Worm (Caenorhabditis elegans) whole organism, L2 larva: ENCODE measurements around the gene slcr-46.3.

ENCODE experiments used
- C34F6.9 ChIP-seq: fragments of 150-350 bp; optimal IDR thresholded peaks from 2 replicates; lab custom pipeline; 2014; ENCODE audit warnings: missing biosample characterization, missing genetic modification characterization
- R02D3.7 ChIP-seq: fragments of 150-350 bp; optimal IDR thresholded peaks from 2 replicates; lab custom pipeline; 2014; ENCODE audit warnings: missing biosample characterization, missing genetic modification characterization
- Y55F3AM.14 ChIP-seq: fragments of 200-800 bp; sonication (Bioruptor generic); optimal IDR thresholded peaks from 2 replicates; lab custom pipeline; 2018; ENCODE audit warnings: mild to moderate bottlenecking, missing genetic modification characterization, missing compliant biosample characterization
- ZK546.5 ChIP-seq: sonication (generic microtip); optimal IDR thresholded peaks from 2 replicates; lab custom pipeline; 2017; ENCODE audit warnings: missing biosample characterization, missing genetic modification characterization
- aly-2 ChIP-seq: fragments of 150-350 bp; optimal IDR thresholded peaks from 2 replicates; lab custom pipeline; 2014; ENCODE audit warnings: missing biosample characterization, missing genetic modification characterization
- ama-1 ChIP-seq: fragments of 150-350 bp; optimal IDR thresholded peaks from 2 replicates; lab custom pipeline; 2018; ENCODE audit warnings: inconsistent platforms
- blmp-1 ChIP-seq: sonication (generic microtip); optimal IDR thresholded peaks from 2 replicates; lab custom pipeline; 2017; ENCODE audit warnings: missing genetic modification characterization, mild to moderate bottlenecking, missing compliant biosample characterization, antibody characterized with exemption, moderate library complexity; ENCODE audit not compliant: insufficient read depth
- ceh-16 ChIP-seq: fragments of 150-350 bp; optimal IDR thresholded peaks from 2 replicates; lab custom pipeline; 2014; ENCODE audit warnings: missing biosample characterization, missing genetic modification characterization
- ceh-82 ChIP-seq: fragments of 150-350 bp; optimal IDR thresholded peaks from 2 replicates; lab custom pipeline; 2014; ENCODE audit warnings: missing biosample characterization, missing genetic modification characterization
- crh-2 ChIP-seq: sonication (generic microtip); optimal IDR thresholded peaks from 2 replicates; lab custom pipeline; 2017; ENCODE audit warnings: missing biosample characterization, missing genetic modification characterization
- elt-3 ChIP-seq: sonication (generic microtip); optimal IDR thresholded peaks from 2 replicates; lab custom pipeline; 2017; ENCODE audit warnings: missing biosample characterization, missing genetic modification characterization
- fos-1 ChIP-seq: fragments of 150-350 bp; optimal IDR thresholded peaks from 2 replicates; lab custom pipeline; 2014; ENCODE audit warnings: missing biosample characterization, missing genetic modification characterization
- gmeb-1 ChIP-seq: fragments of 150-350 bp; optimal IDR thresholded peaks from 2 replicates; lab custom pipeline; 2014; ENCODE audit warnings: missing biosample characterization, missing genetic modification characterization
- lin-13 ChIP-seq: fragments of 150-350 bp; optimal IDR thresholded peaks from 2 replicates; lab custom pipeline; 2014; ENCODE audit warnings: missing biosample characterization, missing genetic modification reagents, missing genetic modification characterization
- lin-39 ChIP-seq: fragments of 150-350 bp; optimal IDR thresholded peaks from 2 replicates; lab custom pipeline; 2014; ENCODE audit warnings: missing biosample characterization, missing genetic modification reagents, missing genetic modification characterization
- lsy-2 ChIP-seq, 2 experiments: fragments of 150-350 bp in 1 of 2; sonication (generic microtip) in 1 of 2; optimal IDR thresholded peaks; 2 replicates each; lab custom pipeline; 2014 to 2017; ENCODE audit warnings: missing biosample characterization in 2 of 2, missing genetic modification characterization in 2 of 2
- mab-5 ChIP-seq: fragments of 150-350 bp; optimal IDR thresholded peaks from 2 replicates; lab custom pipeline; 2014; ENCODE audit warnings: missing biosample characterization, missing genetic modification characterization
- mbf-1 ChIP-seq: sonication (generic microtip); optimal IDR thresholded peaks from 2 replicates; lab custom pipeline; 2017; ENCODE audit warnings: missing biosample characterization, missing genetic modification characterization
- mdl-1 ChIP-seq, 2 experiments: fragments of 150-350 bp in 1 of 2; sonication (generic microtip) in 1 of 2; optimal IDR thresholded peaks; 2 replicates each; lab custom pipeline; 2017; ENCODE audit warnings: missing biosample characterization in 2 of 2, missing genetic modification characterization in 2 of 2
- nhr-11 ChIP-seq: fragments of 150-350 bp; optimal IDR thresholded peaks from 2 replicates; lab custom pipeline; 2014; ENCODE audit warnings: missing biosample characterization, missing genetic modification characterization
- nhr-21 ChIP-seq: fragments of 150-350 bp; optimal IDR thresholded peaks from 2 replicates; lab custom pipeline; 2014; ENCODE audit warnings: missing biosample characterization, missing genetic modification characterization
- nhr-23 ChIP-seq: fragments of 150-350 bp; optimal IDR thresholded peaks from 2 replicates; lab custom pipeline; 2014; ENCODE audit warnings: missing biosample characterization, missing genetic modification reagents, missing genetic modification characterization
- nhr-237 ChIP-seq: fragments of 150-350 bp; optimal IDR thresholded peaks from 2 replicates; lab custom pipeline; 2014; ENCODE audit warnings: missing biosample characterization, missing genetic modification characterization
- nhr-6 ChIP-seq: fragments of 150-350 bp; optimal IDR thresholded peaks from 2 replicates; lab custom pipeline; 2014; ENCODE audit warnings: missing biosample characterization, missing genetic modification characterization
- peb-1 ChIP-seq: fragments of 150-350 bp; optimal IDR thresholded peaks from 2 replicates; lab custom pipeline; 2014; ENCODE audit warnings: missing biosample characterization, missing genetic modification characterization
- sem-4 ChIP-seq: fragments of 150-350 bp; optimal IDR thresholded peaks from 2 replicates; lab custom pipeline; 2014; ENCODE audit warnings: missing biosample characterization, missing genetic modification reagents, missing genetic modification characterization
- skn-1 ChIP-seq: sonication (generic microtip); optimal IDR thresholded peaks from 2 replicates; lab custom pipeline; 2017; ENCODE audit warnings: missing biosample characterization, missing genetic modification characterization
- unc-55 ChIP-seq: fragments of 150-350 bp; sonication (generic microtip); optimal IDR thresholded peaks from 3 replicates; lab custom pipeline; 2014; ENCODE audit warnings: missing biosample characterization, missing genetic modification reagents, missing genetic modification characterization
- unc-62 ChIP-seq: fragments of 150-350 bp; optimal IDR thresholded peaks from 2 replicates; lab custom pipeline; 2014; ENCODE audit warnings: missing biosample characterization, missing genetic modification reagents, missing genetic modification characterization
- ztf-1 ChIP-seq: fragments of 200-800 bp; sonication (Bioruptor generic); conservative IDR thresholded peaks from 2 replicates; pipeline ENCODE4 v1.3.6; 2022; ENCODE audit warnings: missing genetic modification characterization, missing compliant biosample characterization
- ztf-4 ChIP-seq: fragments of 150-350 bp; optimal IDR thresholded peaks from 2 replicates; lab custom pipeline; 2014; ENCODE audit warnings: missing biosample characterization, missing genetic modification characterization

Gene slcr-46.3

DNA sequence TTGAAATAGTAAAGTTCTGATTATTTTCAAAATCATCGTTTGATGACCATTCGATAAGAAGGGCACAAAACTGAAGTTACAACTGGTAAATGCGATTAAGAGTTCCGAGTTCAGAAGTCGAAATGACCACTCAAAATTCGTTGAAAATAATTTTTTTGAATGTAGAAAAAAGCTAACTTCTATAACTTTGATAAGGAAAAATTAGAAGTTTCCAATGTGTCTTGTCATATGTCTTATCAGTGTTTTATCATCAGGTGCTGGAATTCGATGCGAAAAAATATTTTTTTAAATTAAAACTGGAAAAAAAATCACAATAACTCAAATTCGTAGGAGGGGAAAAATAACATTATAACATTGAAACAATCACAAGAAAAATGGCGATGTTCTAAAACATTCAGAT, 1.8 kb upstream of the slcr-46.3 start:
- no peak for TF ChIP-seq skn-1 (tag; lab: Kevin White, UChicago)
- TF ChIP-seq fos-1 (tag; lab: Kevin White, UChicago): peak; percentile 55
- TF ChIP-seq, all 48 proteins: peak for 1

DNA sequence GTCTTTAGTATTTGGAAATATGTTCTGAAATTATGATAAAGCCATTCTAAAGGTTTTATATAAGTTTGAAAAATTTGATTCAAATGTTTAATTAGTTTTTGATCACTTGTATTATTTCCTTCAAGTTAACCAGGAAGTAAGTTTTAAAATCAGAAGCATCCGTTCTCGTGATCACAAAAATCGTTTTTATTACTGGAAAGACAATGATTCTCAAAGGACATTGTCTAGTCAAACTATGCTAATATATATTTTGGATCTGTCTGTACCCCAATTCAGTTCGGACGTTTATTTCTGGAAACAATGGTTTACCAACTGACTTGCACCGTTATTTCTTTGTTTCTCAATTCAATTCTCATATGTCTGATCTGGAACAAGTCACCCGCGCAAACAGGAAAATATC, 7.5 kb downstream of the slcr-46.3 start, which contains the start of gene str-188:
Gene str-188, plus strand, starts transcription at position 301 of the 400 bp plus-strand sequence.
- TF ChIP-seq nhr-23 (no peak), nhr-237 (tag; lab: Kevin White, UChicago) (no peak), blmp-1 (no peak)

DNA sequence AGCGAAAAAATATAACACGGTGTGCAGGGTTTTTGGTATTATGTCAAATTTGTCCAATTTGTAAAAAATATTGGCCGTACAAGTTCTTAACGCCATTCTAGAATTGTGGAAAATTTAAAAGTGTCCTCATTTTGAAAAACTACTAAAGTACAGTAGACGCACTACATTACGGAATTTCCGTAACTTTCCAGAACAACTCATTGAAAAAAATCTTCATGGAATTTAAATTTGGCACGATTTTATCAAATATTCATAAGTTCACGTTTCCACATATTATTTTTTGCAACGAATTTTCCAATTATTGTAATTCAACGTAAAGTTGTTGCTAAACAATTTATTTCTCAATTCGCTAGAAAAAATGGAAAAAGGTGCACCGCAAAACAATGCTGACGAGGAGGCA, 9.0 kb downstream of the slcr-46.3 start, which contains the start of gene F40F9.3:
Gene F40F9.3, plus strand, starts transcription at position 301 of the 400 bp plus-strand sequence.
- TF ChIP-seq ceh-82 (no peak), lin-13 (no peak), Y55F3AM.14 (GFP tag; lab: Kevin White, UChicago) (no peak), unc-55 (GFP tag; lab: Kevin White, UChicago) (no peak), ztf-1 (GFP tag; lab: Robert Waterston, UW) (no peak), nhr-11 (no peak), gmeb-1 (tag; lab: Kevin White, UChicago) (no peak), R02D3.7 (tag; lab: Kevin White, UChicago) (no peak), elt-3 (tag; lab: Kevin White, UChicago) (no peak), ceh-16 (tag; lab: Kevin White, UChicago) (no peak), fos-1 (tag; lab: Kevin White, UChicago) (no peak), crh-2 (tag; lab: Kevin White, UChicago) (no peak), blmp-1 (no peak), ama-1 (no peak)

DNA sequence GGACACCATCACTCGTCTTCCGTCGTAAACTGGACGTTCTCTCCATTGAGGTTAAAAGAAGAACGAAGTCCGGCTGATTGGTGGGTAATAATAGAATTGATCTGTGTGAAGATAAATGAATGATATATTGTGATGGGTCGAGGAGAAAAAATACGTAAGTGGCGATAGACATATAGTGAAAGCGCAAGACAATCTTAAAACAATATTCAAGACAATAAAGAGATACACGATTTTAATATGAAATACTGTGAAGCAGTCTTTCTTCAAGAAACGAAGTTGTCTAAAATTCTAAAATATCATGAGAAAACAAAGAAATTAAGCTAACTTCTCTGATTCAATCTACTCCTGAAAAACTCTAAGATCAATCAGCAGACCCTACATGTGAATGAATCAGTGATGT, 10.4 kb downstream of the slcr-46.3 start, which contains the start of gene F40F9.10:
Gene F40F9.10, minus strand, starts transcription at position 101 of the 400 bp plus-strand sequence.
- no peak for TF ChIP-seq aly-2 (tag; lab: Kevin White, UChicago)
- TF ChIP-seq R02D3.7 (tag; lab: Kevin White, UChicago): no peak
- no peak for TF ChIP-seq unc-62 (GFP tag; lab: Kevin White, UChicago)
- no peak for TF ChIP-seq mab-5 (tag; lab: Kevin White, UChicago)
- no peak for TF ChIP-seq sem-4
- TF ChIP-seq elt-3 (tag; lab: Kevin White, UChicago): no peak

DNA sequence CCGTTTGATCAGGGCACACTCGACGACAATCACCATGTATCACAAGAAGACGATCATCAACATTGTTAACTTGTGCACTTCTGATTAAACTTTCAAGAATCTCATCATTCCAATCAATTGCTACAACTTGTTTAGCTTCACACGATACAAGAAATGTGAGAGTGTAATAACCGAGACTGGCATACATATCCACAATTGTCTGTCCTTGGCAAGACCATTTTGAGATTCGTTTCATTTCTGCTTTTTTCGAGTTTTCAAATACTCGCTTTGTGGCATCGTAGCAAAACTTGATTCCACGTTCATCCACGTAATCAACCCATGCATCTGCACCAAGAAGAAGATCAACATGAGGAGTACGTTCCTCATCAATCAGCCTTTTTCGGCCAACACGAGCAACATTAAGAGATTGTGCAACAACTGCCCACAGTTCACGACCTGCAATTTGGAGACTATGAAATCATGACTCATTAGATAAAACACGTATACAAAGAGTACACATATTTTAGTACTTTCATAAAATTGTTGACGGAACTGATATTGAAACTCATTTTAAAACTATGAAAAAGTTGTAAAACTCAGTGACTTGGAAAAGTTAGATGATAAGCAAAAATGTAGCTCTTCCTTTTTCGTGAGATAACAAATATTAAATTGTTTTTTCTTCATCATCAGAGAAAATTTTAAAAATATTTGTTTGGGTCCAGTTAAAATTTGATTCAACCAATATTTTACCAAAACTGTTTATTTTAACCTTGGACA, 11.3 kb downstream of the slcr-46.3 start:
- TF ChIP-seq fos-1 (tag; lab: Kevin White, UChicago) (peak; percentile 80), ZK546.5 (tag; lab: Kevin White, UChicago) (no peak), nhr-6 (tag; lab: Kevin White, UChicago) (no peak)

DNA sequence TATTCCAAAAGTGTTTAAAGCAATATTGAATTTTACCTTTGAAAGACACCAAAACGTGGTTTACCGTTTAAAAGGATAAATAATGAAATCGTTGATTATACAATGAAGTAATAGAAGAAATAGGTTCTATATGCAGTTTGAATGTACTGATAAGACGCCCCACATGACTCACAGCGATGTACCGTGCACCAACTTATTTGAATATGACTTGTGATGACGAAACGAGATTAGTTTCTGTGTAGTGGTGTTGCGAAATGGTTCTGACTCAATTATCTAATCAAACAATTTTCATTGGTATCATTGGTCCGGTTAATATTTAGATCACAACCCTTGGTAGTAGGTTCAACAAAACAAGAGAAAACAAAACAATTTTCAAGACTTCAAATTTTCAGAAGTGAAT, 12.7 kb downstream of the slcr-46.3 start:
- TF ChIP-seq crh-2 (tag; lab: Kevin White, UChicago): peak; percentile 21
- no peak for TF ChIP-seq lsy-2 (tag; optimal IDR thresholded peaks at IDR 0.05; lab: Kevin White, UChicago)
- TF ChIP-seq fos-1 (tag; lab: Kevin White, UChicago): peak; percentile 92

DNA sequence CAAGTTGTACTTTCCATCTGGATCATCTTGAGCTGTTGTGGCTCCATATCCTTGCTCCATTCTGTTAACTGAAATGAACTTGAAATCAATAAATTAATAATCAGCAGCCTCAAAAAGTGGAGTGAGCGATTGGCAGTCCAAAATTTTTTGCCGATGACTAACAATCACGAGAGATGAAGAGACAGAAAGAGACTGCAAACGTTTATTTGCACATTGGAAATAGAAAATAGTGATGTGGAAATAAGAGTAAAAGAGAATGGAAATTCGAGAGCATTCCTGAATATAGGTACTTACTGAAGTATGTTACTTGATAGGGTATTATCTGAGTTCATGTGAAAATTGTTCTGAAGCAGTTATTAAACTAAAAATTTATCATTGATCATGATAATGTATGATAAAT, 14.2 kb downstream of the slcr-46.3 start, which contains the start of gene tag-120:
Gene tag-120, minus strand, starts transcription at position 68 of the 400 bp plus-strand sequence.
- no peak for TF ChIP-seq Y55F3AM.14 (GFP tag; lab: Kevin White, UChicago)
- no peak for TF ChIP-seq unc-55 (GFP tag; lab: Kevin White, UChicago)
- TF ChIP-seq fos-1 (tag; lab: Kevin White, UChicago): peak; percentile 83
- TF ChIP-seq, all 48 proteins: peak for 1

DNA sequence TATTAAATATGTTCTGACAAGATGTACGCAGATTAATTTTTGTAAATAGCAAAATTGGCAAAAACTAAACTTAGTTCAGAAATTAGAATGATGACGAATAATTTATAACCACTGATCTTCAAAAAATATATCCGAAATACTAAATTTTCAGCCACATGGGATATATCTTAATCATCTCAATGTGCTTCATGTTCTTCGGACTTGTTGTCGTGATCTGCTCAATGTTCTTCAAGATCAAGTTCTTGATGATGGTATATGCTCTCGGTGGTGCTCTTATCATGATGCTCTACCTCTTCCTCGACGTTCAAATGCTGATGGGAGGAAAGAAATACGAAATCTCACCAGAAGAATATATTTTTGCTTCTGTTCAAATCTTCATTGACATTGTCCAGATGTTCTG, 17.3 kb downstream of the slcr-46.3 start:
- TF ChIP-seq fos-1 (tag; lab: Kevin White, UChicago) (no peak), gmeb-1 (tag; lab: Kevin White, UChicago) (no peak), nhr-21 (tag; lab: Kevin White, UChicago) (no peak), C34F6.9 (tag; lab: Kevin White, UChicago) (no peak), mbf-1 (tag; lab: Kevin White, UChicago) (no peak), ceh-82 (no peak), ZK546.5 (tag; lab: Kevin White, UChicago) (no peak), mdl-1 (tag; optimal IDR thresholded peaks at IDR 0.05; lab: Kevin White, UChicago) (no peak), ama-1 (no peak), crh-2 (tag; lab: Kevin White, UChicago) (no peak), lin-13 (no peak), blmp-1 (no peak), unc-62 (GFP tag; lab: Kevin White, UChicago) (no peak), peb-1 (no peak), ztf-1 (GFP tag; lab: Robert Waterston, UW) (no peak), skn-1 (tag; lab: Kevin White, UChicago) (no peak), nhr-237 (tag; lab: Kevin White, UChicago) (no peak), aly-2 (tag; lab: Kevin White, UChicago) (no peak), ztf-4 (tag; lab: Kevin White, UChicago) (no peak), lin-39 (tag; lab: Kevin White, UChicago) (no peak)
